Worm (Caenorhabditis elegans) whole organism, L3 larva: Measurements from ENCODE around the gene F54B8.4.

ENCODE experiments used
- aly-2 ChIP-seq: fragments of 150-350 bp; optimal IDR thresholded peaks from 2 replicates; lab custom pipeline; 2014; ENCODE audit warnings: missing biosample characterization, missing genetic modification characterization
- unc-39 ChIP-seq: sonication (generic microtip); optimal IDR thresholded peaks from 4 replicates; lab custom pipeline; 2017; ENCODE audit warnings: missing biosample characterization, missing genetic modification characterization

DNA sequence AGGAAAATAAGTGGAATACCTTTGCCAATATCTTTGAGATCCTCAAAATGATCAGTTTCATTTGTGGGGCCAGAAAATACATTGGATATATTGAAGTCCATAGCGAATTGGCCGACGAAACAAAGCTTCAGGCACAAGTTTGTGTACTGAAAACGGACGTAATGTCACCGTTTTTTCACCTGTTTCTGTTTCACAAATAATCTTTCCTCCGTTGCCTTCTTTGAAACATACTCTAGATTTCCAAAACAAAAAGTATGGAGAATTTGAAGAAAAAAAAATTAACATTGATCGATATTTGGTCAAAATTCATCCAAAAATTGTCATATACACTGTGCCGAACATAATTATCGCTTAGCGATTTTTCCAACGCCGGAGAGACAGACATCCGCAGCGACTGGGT, 46.4 kb downstream of the F54B8.4 start, which contains the start of gene srz-12:
- TF ChIP-seq unc-39 (tag; lab: Kevin White, UChicago): no peak
- TF ChIP-seq aly-2 (tag; lab: Kevin White, UChicago): no peak
